Worm (Caenorhabditis elegans): ENCODE results near the gene ZK816.3.

DNA sequence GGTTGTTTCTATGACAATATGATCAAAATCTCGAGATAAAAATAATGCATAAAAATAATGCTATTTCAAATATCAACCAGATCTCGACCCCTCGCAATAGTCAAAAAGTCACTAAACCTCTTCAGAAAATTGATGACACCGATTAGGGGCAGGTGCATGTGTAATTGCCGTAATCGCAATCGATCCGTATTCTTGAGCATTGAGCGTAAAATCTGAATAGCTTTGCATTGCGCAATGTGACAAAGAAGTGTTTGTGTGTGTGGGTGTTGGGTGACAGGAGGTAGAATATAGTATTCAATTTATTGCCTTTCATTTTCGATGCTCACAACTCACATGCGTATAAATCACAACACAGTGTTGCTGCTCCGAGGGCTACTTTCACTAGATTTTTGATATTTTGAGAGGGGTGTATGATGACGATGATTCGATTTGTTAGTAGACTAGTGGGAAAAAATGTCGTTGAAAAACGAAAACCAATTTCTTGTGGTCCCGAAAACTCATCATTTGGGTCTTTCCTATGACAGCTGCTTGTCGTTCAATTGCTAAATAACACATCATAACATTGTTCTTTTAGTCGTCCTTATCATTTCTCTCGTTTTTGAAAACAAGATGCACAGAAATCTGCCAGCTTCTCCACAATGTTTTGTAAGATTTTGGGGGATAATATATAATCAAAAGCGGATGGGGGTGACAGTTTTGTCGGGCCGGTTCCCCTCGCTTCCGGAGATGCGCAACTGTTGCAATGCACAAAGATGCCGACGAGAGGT lies 32.1 kb upstream of the ZK816.3 start:
- TF ChIP-seq unc-39 (tag; optimal IDR thresholded peaks at IDR 0.05) (no peak), sma-9 (GFP tag; optimal IDR thresholded peaks at IDR 0.05) (no peak), sma-9 (tag; optimal IDR thresholded peaks at IDR 0.05) (no peak), ama-1 (optimal IDR thresholded peaks at IDR 0.05) (no peak), nhr-21 (tag; optimal IDR thresholded peaks at IDR 0.05) (no peak), ceh-16 (tag; optimal IDR thresholded peaks at IDR 0.05) (no peak), nhr-77 (tag; optimal IDR thresholded peaks at IDR 0.05) (no peak), nhr-237 (tag; optimal IDR thresholded peaks at IDR 0.05) (no peak), elt-1 (tag; optimal IDR thresholded peaks at IDR 0.05) (no peak), ztf-4 (tag; optimal IDR thresholded peaks at IDR 0.05) (no peak), unc-62 (GFP tag; optimal IDR thresholded peaks at IDR 0.05) (no peak), nhr-23 (tag; optimal IDR thresholded peaks at IDR 0.05) (no peak), nhr-25 (tag; optimal IDR thresholded peaks at IDR 0.05) (no peak), Y55F3AM.14 (GFP tag; optimal IDR thresholded peaks at IDR 0.05) (no peak)
